Worm (Caenorhabditis elegans): Measurements from ENCODE around the gene F57C2.4.

ce11 chrII:14494414-14494463 lies 30.9 kb upstream of the F57C2.4 start, which contains the start of gene cysl-2:
- TF ChIP-seq him-1 (tag; optimal IDR thresholded peaks at IDR 0.05) (no peak), W03F9.2 (tag; optimal IDR thresholded peaks at IDR 0.05) (no peak)

All from whole organism, L4/young adult.